Fruit fly (Drosophila melanogaster) whole organism, embryonic: ENCODE measurements around the gene MED18.
A peak's percentile ranks its signal among the peaks of the same experiment; 100 is the strongest.

Experiments used
- B-H1 ChIP-seq: fragments of 200-800 bp; sonication (Bioruptor generic); IDR thresholded peaks from 3 replicates; pipeline ENCODE4 v1.3.6; 2022; ENCODE audit warnings: missing biosample characterization, missing genetic modification characterization
- C15 ChIP-seq: fragments of 200-800 bp; sonication (Bioruptor generic); IDR thresholded peaks from 3 replicates; pipeline ENCODE4 v1.3.6; 2022; ENCODE audit warnings: missing biosample characterization, missing genetic modification characterization
- CG10274 ChIP-seq: fragments of 200-800 bp; sonication (Bioruptor generic); optimal IDR thresholded peaks from 3 replicates; lab custom pipeline; 2017; ENCODE audit warnings: missing biosample characterization, mild to moderate bottlenecking, missing genetic modification characterization
- CG10959 ChIP-seq: fragments of 200-800 bp; sonication (Bioruptor generic); IDR thresholded peaks from 2 replicates; pipeline ENCODE4 v1.3.6; 2022; ENCODE audit warnings: missing biosample characterization, missing genetic modification characterization
- CG12391 ChIP-seq: fragments of 200-800 bp; sonication (Bioruptor generic); optimal IDR thresholded peaks from 3 replicates; lab custom pipeline; 2018; ENCODE audit warnings: missing biosample characterization, mild to moderate bottlenecking, missing genetic modification characterization, moderate library complexity
- CG12659 ChIP-seq: fragments of 200-800 bp; sonication (Bioruptor generic); optimal IDR thresholded peaks from 3 replicates; lab custom pipeline; 2017; ENCODE audit warnings: mild to moderate bottlenecking, missing biosample characterization, missing genetic modification reagents, missing genetic modification characterization
- CG13287 ChIP-seq: fragments of 200-800 bp; sonication (Bioruptor generic); IDR thresholded peaks from 2 replicates; pipeline ENCODE4 v1.3.6; 2022; ENCODE audit warnings: missing biosample characterization, missing genetic modification characterization; ENCODE audit not compliant: partially characterized antibody
- CG2712 ChIP-seq: fragments of 200-800 bp; optimal IDR thresholded peaks from 3 replicates; lab custom pipeline; 2019; ENCODE audit warnings: missing biosample characterization, mild to moderate bottlenecking, missing genetic modification characterization, moderate library complexity
- CG34422 ChIP-seq: fragments of 200-800 bp; sonication (Bioruptor generic); IDR thresholded peaks from 3 replicates; pipeline ENCODE4 v1.3.6; 2022; ENCODE audit warnings: missing biosample characterization, missing genetic modification characterization
- CG7372 ChIP-seq: fragments of 200-800 bp; sonication (Bioruptor generic); IDR thresholded peaks from 2 replicates; pipeline ENCODE4 v1.3.6; 2022; ENCODE audit warnings: missing biosample characterization, missing genetic modification characterization
- CG7839 ChIP-seq: fragments of 200-800 bp; sonication (Bioruptor generic); optimal IDR thresholded peaks from 3 replicates; lab custom pipeline; 2018; ENCODE audit warnings: missing biosample characterization, mild to moderate bottlenecking, missing genetic modification characterization, moderate library complexity
- CG9817 ChIP-seq: fragments of 200-800 bp; sonication (Bioruptor generic); optimal IDR thresholded peaks from 2 replicates; lab custom pipeline; 2018; ENCODE audit warnings: missing biosample characterization, mild to moderate bottlenecking, missing genetic modification characterization, moderate library complexity
- CkIIα-i1 ChIP-seq: fragments of 200-800 bp; sonication (Bioruptor generic); IDR thresholded peaks from 2 replicates; pipeline ENCODE4 v1.3.6; 2022; ENCODE audit warnings: missing biosample characterization, missing genetic modification characterization
- CrebB ChIP-seq: fragments of 200-800 bp; sonication (Bioruptor generic); optimal IDR thresholded peaks from 3 replicates; lab custom pipeline; 2018; ENCODE audit warnings: missing biosample characterization, mild to moderate bottlenecking, missing genetic modification characterization
- D19B ChIP-seq: fragments of 200-800 bp; sonication (Bioruptor generic); optimal IDR thresholded peaks from 2 replicates; lab custom pipeline; 2017; ENCODE audit warnings: missing biosample characterization, mild to moderate bottlenecking, missing genetic modification characterization
- Dek ChIP-seq: fragments of 200-800 bp; sonication (Bioruptor generic); optimal IDR thresholded peaks from 3 replicates; lab custom pipeline; 2019; ENCODE audit warnings: missing biosample characterization, mild to moderate bottlenecking, missing genetic modification characterization, moderate library complexity
- H15 ChIP-seq: fragments of 200-800 bp; sonication (Bioruptor generic); IDR thresholded peaks from 3 replicates; pipeline ENCODE4 v1.3.6; 2022; ENCODE audit warnings: missing biosample characterization, missing genetic modification characterization
- H2.0 ChIP-seq: fragments of 200-800 bp; sonication (Bioruptor generic); IDR thresholded peaks from 2 replicates; pipeline ENCODE4 v1.3.6; 2022; ENCODE audit warnings: missing biosample characterization, missing genetic modification characterization
- Hand ChIP-seq: fragments of 200-800 bp; sonication (Bioruptor generic); optimal IDR thresholded peaks from 2 replicates; lab custom pipeline; 2017; ENCODE audit warnings: mild to moderate bottlenecking, missing biosample characterization, missing genetic modification reagents, missing genetic modification characterization
- Hey ChIP-seq: fragments of 200-800 bp; sonication (Bioruptor generic); optimal IDR thresholded peaks from 3 replicates; lab custom pipeline; 2018; ENCODE audit warnings: missing biosample characterization, mild to moderate bottlenecking, missing genetic modification characterization
- MTF-1 ChIP-seq: fragments of 200-800 bp; sonication (Bioruptor generic); optimal IDR thresholded peaks from 2 replicates; lab custom pipeline; 2018; ENCODE audit warnings: missing biosample characterization, mild to moderate bottlenecking, missing genetic modification characterization, borderline replicate concordance
- Med ChIP-seq: fragments of 200-800 bp; sonication (Bioruptor generic); peaks from one replicate; lab custom pipeline; 2016; ENCODE audit warnings: missing biosample characterization, missing genetic modification characterization, mild to moderate bottlenecking, inconsistent platforms, moderate library complexity
- Opbp ChIP-seq: fragments of 200-800 bp; sonication (Bioruptor generic); IDR thresholded peaks from 3 replicates; pipeline ENCODE4 v1.3.6; 2022; ENCODE audit warnings: missing biosample characterization, missing genetic modification characterization; ENCODE audit not compliant: partially characterized antibody
- Sox100B ChIP-seq: fragments of 200-800 bp; sonication (Bioruptor generic); optimal IDR thresholded peaks from 3 replicates; lab custom pipeline; 2018; ENCODE audit warnings: missing biosample characterization, mild to moderate bottlenecking, missing genetic modification characterization
- Spps ChIP-seq: fragments of 200-800 bp; sonication (Bioruptor generic); optimal IDR thresholded peaks from 2 replicates; lab custom pipeline; 2018; ENCODE audit warnings: missing biosample characterization, mild to moderate bottlenecking, missing genetic modification characterization
- Xbp1 ChIP-seq: fragments of 200-800 bp; sonication (Bioruptor generic); optimal IDR thresholded peaks from 3 replicates; lab custom pipeline; 2016; ENCODE audit warnings: missing biosample characterization, mild to moderate bottlenecking, missing genetic modification characterization
- al ChIP-seq: fragments of 200-800 bp; sonication (Bioruptor generic); IDR thresholded peaks from 2 replicates; pipeline ENCODE4 v1.3.6; 2022; ENCODE audit warnings: missing biosample characterization, missing genetic modification characterization
- ap ChIP-seq: fragments of 200-800 bp; sonication (Bioruptor generic); IDR thresholded peaks from 2 replicates; pipeline ENCODE4 v1.3.6; 2022; ENCODE audit warnings: missing biosample characterization, missing genetic modification characterization
- cwo ChIP-seq: fragments of 200-800 bp; sonication (Bioruptor generic); optimal IDR thresholded peaks from 3 replicates; lab custom pipeline; 2017; ENCODE audit warnings: missing biosample characterization, missing genetic modification characterization, mild to moderate bottlenecking, moderate library complexity, missing genetic modification reagents
- disco-r ChIP-seq: fragments of 200-800 bp; sonication (Bioruptor generic); optimal IDR thresholded peaks from 2 replicates; lab custom pipeline; 2016; ENCODE audit warnings: missing biosample characterization, missing genetic modification characterization
- dmrt99B ChIP-seq: fragments of 200-800 bp; sonication (Bioruptor generic); optimal IDR thresholded peaks from 2 replicates; lab custom pipeline; 2018; ENCODE audit warnings: missing biosample characterization, mild to moderate bottlenecking, missing genetic modification characterization, moderate library complexity
- eyg ChIP-seq: fragments of 200-800 bp; sonication (Bioruptor generic); optimal IDR thresholded peaks from 3 replicates; lab custom pipeline; 2016; ENCODE audit warnings: missing biosample characterization, missing genetic modification characterization
- fd64A ChIP-seq: fragments of 200-800 bp; sonication (Bioruptor generic); optimal IDR thresholded peaks from 3 replicates; lab custom pipeline; 2018; ENCODE audit warnings: missing biosample characterization, mild to moderate bottlenecking, missing genetic modification characterization
- fru ChIP-seq: fragments of >200 bp; optimal IDR thresholded peaks from 2 replicates; lab custom pipeline; 2017
- fu2 ChIP-seq: fragments of 200-800 bp; sonication (Bioruptor generic); optimal IDR thresholded peaks from 2 replicates; lab custom pipeline; 2016; ENCODE audit warnings: missing biosample characterization, missing genetic modification characterization
- gsb-n ChIP-seq: fragments of 200-800 bp; sonication (Bioruptor generic); optimal IDR thresholded peaks from 3 replicates; lab custom pipeline; 2018; ENCODE audit warnings: missing biosample characterization, mild to moderate bottlenecking, missing genetic modification characterization
- her ChIP-seq: fragments of 200-800 bp; sonication (Bioruptor generic); optimal IDR thresholded peaks from 2 replicates; lab custom pipeline; 2016; ENCODE audit warnings: missing biosample characterization, missing genetic modification characterization
- hth ChIP-seq: fragments of >200 bp; optimal IDR thresholded peaks from 2 replicates; lab custom pipeline; 2017; ENCODE audit warnings: inconsistent platforms
- jing ChIP-seq: fragments of 200-800 bp; sonication (Bioruptor generic); optimal IDR thresholded peaks from 2 replicates; lab custom pipeline; 2018; ENCODE audit warnings: missing biosample characterization, mild to moderate bottlenecking, missing genetic modification characterization
- kay ChIP-seq: fragments of 200-800 bp; sonication (Bioruptor generic); optimal IDR thresholded peaks from 2 replicates; lab custom pipeline; 2016; ENCODE audit warnings: missing biosample characterization, missing genetic modification characterization
- klu ChIP-seq: fragments of 200-800 bp; sonication (Bioruptor generic); IDR thresholded peaks from 2 replicates; pipeline ENCODE4 v1.3.6; 2022; ENCODE audit warnings: missing biosample characterization, missing genetic modification characterization
- lov ChIP-seq, 2 experiments: fragments of 200-800 bp in 1 of 2; fragments of >200 bp in 1 of 2; sonication (Bioruptor generic) in 1 of 2; IDR thresholded peaks in 1 of 2; optimal IDR thresholded peaks in 1 of 2; 2 replicates in 1 of 2; 3 replicates in 1 of 2; pipeline versions ENCODE4 v1.3.6 to Lab custom; 2017 to 2022; ENCODE audit warnings: missing biosample characterization in 1 of 2, missing genetic modification characterization in 1 of 2
- luna ChIP-seq: fragments of 200-800 bp; sonication (Bioruptor generic); optimal IDR thresholded peaks from 2 replicates; lab custom pipeline; 2016; ENCODE audit warnings: missing biosample characterization, missing genetic modification characterization
- nerfin-1 ChIP-seq: fragments of 200-800 bp; sonication (Bioruptor generic); optimal IDR thresholded peaks from 3 replicates; lab custom pipeline; 2019; ENCODE audit warnings: missing biosample characterization, mild to moderate bottlenecking, missing genetic modification characterization, moderate library complexity
- odd ChIP-seq: fragments of 200-800 bp; sonication (Bioruptor generic); optimal IDR thresholded peaks from 2 replicates; lab custom pipeline; 2017; ENCODE audit warnings: missing biosample characterization, mild to moderate bottlenecking, missing genetic modification characterization
- pzg ChIP-seq: fragments of 200-800 bp; sonication (Bioruptor generic); optimal IDR thresholded peaks from 3 replicates; lab custom pipeline; 2018; ENCODE audit warnings: missing biosample characterization, mild to moderate bottlenecking, missing genetic modification characterization, moderate library complexity
- repo ChIP-seq: fragments of 200-800 bp; sonication (Bioruptor generic); optimal IDR thresholded peaks from 2 replicates; lab custom pipeline; 2016; ENCODE audit warnings: missing biosample characterization, missing genetic modification characterization
- shn ChIP-seq: fragments of 200-800 bp; sonication (Bioruptor generic); optimal IDR thresholded peaks from 3 replicates; lab custom pipeline; 2016; ENCODE audit warnings: missing biosample characterization, missing genetic modification characterization
- sim ChIP-seq: fragments of 200-800 bp; sonication (Bioruptor generic); IDR thresholded peaks from 2 replicates; pipeline ENCODE4 v1.3.6; 2022; ENCODE audit warnings: missing biosample characterization, missing genetic modification characterization
- vfl ChIP-seq: fragments of 200-800 bp; sonication (Bioruptor generic); optimal IDR thresholded peaks from 2 replicates; lab custom pipeline; 2016; ENCODE audit warnings: missing biosample characterization, missing genetic modification characterization
- zfh2 ChIP-seq: fragments of 200-800 bp; sonication (Bioruptor generic); optimal IDR thresholded peaks from 2 replicates; lab custom pipeline; 2016; ENCODE audit warnings: missing biosample characterization, missing genetic modification characterization

MED18 gene

DNA sequence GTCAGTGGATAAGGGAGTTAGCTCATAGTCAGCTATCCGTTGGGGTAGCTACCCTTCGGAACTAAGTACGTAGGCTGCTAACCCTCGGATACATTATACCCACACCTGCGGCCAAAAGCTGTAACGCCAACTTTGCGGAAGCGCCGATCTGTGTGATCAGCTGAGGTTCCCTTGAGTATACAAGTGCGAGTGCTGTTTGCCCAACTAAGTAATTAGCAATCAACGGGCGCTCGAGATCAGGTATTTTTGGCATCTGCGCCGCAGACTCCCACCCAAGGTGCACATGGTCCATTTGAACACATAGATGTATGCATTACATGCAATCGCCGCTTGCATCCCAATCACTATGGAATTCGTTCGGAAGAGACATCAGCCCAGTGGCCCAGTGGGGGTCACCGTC is 11.6 kb upstream of the MED18 start (continued):
- TF ChIP-seq luna (GFP tag; lab: Kevin White, UChicago), result peak; percentile 77
- peak; percentile 34 for TF ChIP-seq repo
- no peak for TF ChIP-seq CG34422
- TF ChIP-seq C15 (GFP tag; lab: Robert Waterston, UW), result peak; percentile 71; the same call in 1 of the 3 replicates
- TF ChIP-seq odd (GFP tag; lab: Kevin White, UChicago), result peak; percentile 68
- TF ChIP-seq B-H1 (GFP tag; lab: Robert Waterston, UW), result peak; percentile 38; the same call in 1 of the 3 replicates
- peak; percentile 60 for TF ChIP-seq MTF-1
- no peak for TF ChIP-seq fu2 (GFP tag; lab: Kevin White, UChicago)
- TF ChIP-seq lov (optimal IDR thresholded peaks at IDR 0.05; lab: Kevin White, UChicago), result no peak
- 0 out of 3 replicates have a peak, but pooled peaks have one; percentile 44 for TF ChIP-seq lov (GFP tag; IDR thresholded peaks at IDR 0.05; lab: Robert Waterston, UW)
- TF ChIP-seq CG10959 (GFP tag; lab: Robert Waterston, UW), result no peak
- TF ChIP-seq fd64A (GFP tag; lab: Kevin White, UChicago), result no peak
- peak; percentile 56 for TF ChIP-seq D19B
- TF ChIP-seq pzg, result peak; percentile 15
- TF ChIP-seq kay, result peak; percentile 10
- peak; percentile 89 for TF ChIP-seq Hand (GFP tag; lab: Kevin White, UChicago)
- TF ChIP-seq sim (GFP tag; lab: Robert Waterston, UW), result no peak
- peak; percentile 22 for TF ChIP-seq Sox100B (GFP tag; lab: Kevin White, UChicago)
- TF ChIP-seq cwo, result peak; percentile 80
- no peak for TF ChIP-seq gsb-n (tag; lab: Kevin White, UChicago)
- 0 out of 2 replicates have a peak, but pooled peaks have one; percentile 14 for TF ChIP-seq CG7372 (GFP tag; lab: Robert Waterston, UW)
- TF ChIP-seq klu (GFP tag; lab: Robert Waterston, UW), result peak; percentile 32; the same call in 1 of the 2 replicates
- no peak for TF ChIP-seq CG13287 (GFP tag; lab: Robert Waterston, UW)
- TF ChIP-seq H15 (GFP tag; lab: Robert Waterston, UW), result no peak
- peak; percentile 81 for TF ChIP-seq her (GFP tag; lab: Kevin White, UChicago)
- TF ChIP-seq dmrt99B (tag; lab: Kevin White, UChicago), result peak; percentile 26
- peak; percentile 16 for TF ChIP-seq shn (GFP tag; lab: Kevin White, UChicago)
- TF ChIP-seq nerfin-1 (tag; lab: Kevin White, UChicago), result no peak
- TF ChIP-seq Dek (tag; lab: Kevin White, UChicago), result peak; percentile 77
- TF ChIP-seq ap (GFP tag; lab: Robert Waterston, UW), result 0 out of 2 replicates have a peak, but pooled peaks have one; percentile 13
- peak; percentile 32; the same call in 1 of the 2 replicates for TF ChIP-seq CkIIα-i1 (GFP tag; lab: Robert Waterston, UW)
- peak; percentile 59 for TF ChIP-seq disco-r (GFP tag; lab: Kevin White, UChicago)
- TF ChIP-seq fru (lab: Kevin White, UChicago), result no peak
- peak; percentile 11 for TF ChIP-seq Xbp1 (GFP tag; lab: Kevin White, UChicago)
- TF ChIP-seq CG12391 (tag; lab: Kevin White, UChicago), result no peak
- peak; percentile 73 for TF ChIP-seq Hey (tag; lab: Kevin White, UChicago)
- peak; percentile 94 for TF ChIP-seq Med (GFP tag; lab: Kevin White, UChicago)
- TF ChIP-seq eyg (GFP tag; lab: Kevin White, UChicago), result peak; percentile 84
- peak; percentile 77 for TF ChIP-seq CG12659 (GFP tag; lab: Kevin White, UChicago)
- TF ChIP-seq Opbp (GFP tag; lab: Robert Waterston, UW), result no peak
- TF ChIP-seq CG7839 (tag; lab: Kevin White, UChicago), result peak; percentile 15
- no peak for TF ChIP-seq jing (GFP tag; lab: Kevin White, UChicago)
- peak; percentile 27; the same call in 1 of the 2 replicates for TF ChIP-seq H2.0 (GFP tag; lab: Robert Waterston, UW)
- TF ChIP-seq hth (lab: Kevin White, UChicago), result no peak
- TF ChIP-seq CG2712 (tag; lab: Kevin White, UChicago), result no peak
- TF ChIP-seq al (GFP tag; lab: Robert Waterston, UW), result no peak
- peak; percentile 15 for TF ChIP-seq CG10274
- peak; percentile 82 for TF ChIP-seq CrebB (tag; lab: Kevin White, UChicago)
- no peak for TF ChIP-seq Spps (tag; lab: Kevin White, UChicago)
- no peak for TF ChIP-seq zfh2 (GFP tag; lab: Kevin White, UChicago)
- TF ChIP-seq vfl (GFP tag; lab: Kevin White, UChicago), result no peak
- peak; percentile 40 for TF ChIP-seq CG9817 (tag; lab: Kevin White, UChicago)
